Worm (Caenorhabditis elegans): ENCODE data around the gene C01G12.16.

ce11 chrIII:4164071-4164470 lies 3.0 kb downstream of the C01G12.16 start, which contains the start of gene C16C10.8:
- TF ChIP-seq unc-62 (GFP tag; optimal IDR thresholded peaks at IDR 0.05) (no peak), nhr-12 (tag; optimal IDR thresholded peaks at IDR 0.05) (no peak), nhr-28 (tag; optimal IDR thresholded peaks at IDR 0.05) (no peak), zip-8 (tag; optimal IDR thresholded peaks at IDR 0.05) (no peak), flh-1 (GFP tag; optimal IDR thresholded peaks at IDR 0.05) (no peak), ceh-83 (GFP tag; optimal IDR thresholded peaks at IDR 0.05) (no peak), ztf-11 (tag; optimal IDR thresholded peaks at IDR 0.05) (no peak), blmp-1 (tag; optimal IDR thresholded peaks at IDR 0.05) (no peak), lsy-2 (tag; optimal IDR thresholded peaks at IDR 0.05) (no peak)

Measured in whole organism, mixed stage, embryonic.